Fruit fly (Drosophila melanogaster): ENCODE data around the gene CG14947.

CG14947 gene

DNA sequence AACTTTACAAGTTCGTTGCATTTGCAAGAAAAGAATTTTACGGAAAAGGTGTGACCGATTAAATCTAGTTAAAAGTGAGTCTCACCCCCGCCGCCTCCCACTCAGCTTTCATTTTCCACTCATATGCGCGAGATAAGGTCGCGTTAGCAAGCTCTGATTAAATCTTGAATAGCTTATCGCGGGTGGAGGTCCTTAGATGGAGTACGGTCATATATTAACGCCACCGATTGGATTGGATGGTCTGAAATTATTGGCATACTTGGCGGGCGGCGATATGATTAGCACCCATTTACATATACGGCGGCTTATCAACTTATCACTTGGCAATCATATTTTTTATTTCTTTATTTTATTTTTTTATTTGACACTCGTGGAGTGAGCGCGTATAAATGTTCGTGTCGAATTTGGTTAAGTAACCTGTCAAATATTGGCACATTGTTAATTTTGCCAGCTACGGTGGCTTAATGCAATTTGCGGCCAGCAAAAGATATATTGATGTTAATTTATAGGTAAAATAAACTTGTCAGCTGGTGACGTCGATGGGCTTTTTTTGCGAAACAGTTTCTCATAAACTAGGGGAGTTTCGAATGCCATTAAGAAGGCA lies 46.2 kb upstream of the CG14947 start:
- TF ChIP-seq vri (GFP tag; optimal IDR thresholded peaks at IDR 0.05) (peak; percentile 66), Ets21C (GFP tag; optimal IDR thresholded peaks at IDR 0.05) (no peak), svp (GFP tag) (peak; percentile 84)

DNA sequence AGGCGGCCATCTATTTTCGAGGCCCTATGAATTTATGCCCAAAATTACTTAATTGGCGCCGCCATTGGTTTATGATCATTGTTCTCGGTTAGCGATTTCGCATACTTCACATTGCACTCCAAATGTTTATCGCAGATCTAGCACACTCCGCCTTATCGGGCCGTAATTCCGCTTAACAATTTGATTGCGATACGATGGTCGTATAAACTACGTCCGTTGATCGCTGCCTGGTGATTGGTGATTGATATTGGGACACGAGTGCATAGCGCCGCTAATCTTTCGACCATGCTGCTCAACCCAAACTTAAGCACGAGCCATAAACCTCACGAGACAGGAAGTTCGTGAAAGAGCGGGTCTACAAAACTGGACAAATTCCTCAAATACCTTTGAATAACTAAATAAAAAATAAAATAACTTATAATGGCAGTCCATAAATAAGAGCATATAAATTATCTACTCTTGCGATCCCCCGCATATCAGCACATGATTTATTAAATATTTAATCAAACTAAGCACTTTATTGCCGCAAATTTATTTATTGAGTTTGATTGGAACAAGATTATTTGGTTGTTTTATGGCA lies 45.3 kb upstream of the CG14947 start:
- TF ChIP-seq vri (GFP tag; optimal IDR thresholded peaks at IDR 0.05) = peak; percentile 57
- no peak for TF ChIP-seq achi (GFP tag; optimal IDR thresholded peaks at IDR 0.05)
- TF ChIP-seq Hr39 (GFP tag; optimal IDR thresholded peaks at IDR 0.05) = no peak
- no peak for TF ChIP-seq CG3032 (tag; optimal IDR thresholded peaks at IDR 0.05)
- no peak for TF ChIP-seq CG32006 (GFP tag; optimal IDR thresholded peaks at IDR 0.05)
- TF ChIP-seq Gug (GFP tag; IDR thresholded peaks at IDR 0.05) = no peak
- no peak for TF ChIP-seq CG10669 (GFP tag; optimal IDR thresholded peaks at IDR 0.05)
- peak; percentile 25 for TF ChIP-seq svp (GFP tag)
- no peak for TF ChIP-seq lz (GFP tag; optimal IDR thresholded peaks at IDR 0.05)
- no peak for TF ChIP-seq eg (GFP tag; IDR thresholded peaks at IDR 0.05)
- TF ChIP-seq spab (GFP tag; optimal IDR thresholded peaks at IDR 0.05) = no peak
- TF ChIP-seq Met (GFP tag; optimal IDR thresholded peaks at IDR 0.05) = no peak
- TF ChIP-seq CG8319 (GFP tag; optimal IDR thresholded peaks at IDR 0.05) = no peak
- peak; percentile 2 for TF ChIP-seq Eip93F (GFP tag; optimal IDR thresholded peaks at IDR 0.05)

DNA sequence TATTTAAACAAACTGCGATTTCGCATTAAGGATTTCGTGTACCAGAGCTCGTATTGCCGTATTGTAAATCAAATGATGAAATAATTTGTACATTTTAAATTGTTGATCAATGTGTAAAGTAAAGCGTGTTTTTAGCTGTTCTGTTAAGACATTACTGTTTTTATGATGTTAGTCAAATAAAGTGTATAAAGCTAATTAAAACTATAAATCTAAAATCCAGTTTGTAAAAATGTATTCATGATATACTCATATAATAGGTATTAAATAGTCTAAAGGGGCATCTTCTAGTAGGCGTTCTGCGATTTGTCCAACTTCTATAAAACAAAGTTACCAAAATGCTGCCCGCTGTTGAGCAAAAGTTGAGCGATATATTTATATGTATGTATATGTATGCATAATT lies 42.0 kb upstream of the CG14947 start, which contains the start of gene CG18788:
Gene CG18788, plus strand, starts transcription at position 301 of the 400 bp plus-strand sequence.
- no peak for TF ChIP-seq Hr39 (GFP tag; optimal IDR thresholded peaks at IDR 0.05)

DNA sequence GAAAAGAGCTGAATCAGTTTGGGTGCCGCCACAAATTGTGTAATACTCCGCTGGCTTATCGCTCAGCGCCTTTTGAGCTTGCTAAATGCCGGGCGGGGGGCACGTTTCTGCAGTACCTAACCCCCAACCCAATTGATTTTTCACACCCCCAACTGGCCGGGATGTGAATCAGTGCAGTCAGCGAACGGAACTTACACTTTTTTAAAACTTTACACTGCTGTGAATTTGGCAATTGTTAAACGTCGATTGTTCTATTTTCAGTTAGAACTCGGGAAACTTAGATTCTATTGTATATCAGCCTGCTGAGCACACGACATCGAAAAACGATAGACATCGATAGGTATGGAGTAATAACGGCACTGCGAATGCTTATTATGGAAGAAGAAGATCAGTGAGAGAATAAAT lies 37.7 kb upstream of the CG14947 start, which contains the start of gene Tom70:
Gene Tom70, minus strand, starts transcription at position 335 of the 405 bp plus-strand sequence.
- TF ChIP-seq Sox15 (GFP tag; optimal IDR thresholded peaks at IDR 0.05) (no peak), vri (GFP tag; optimal IDR thresholded peaks at IDR 0.05) (peak; percentile 97), dsx (GFP tag; optimal IDR thresholded peaks at IDR 0.05; ENCODE audit: poor library complexity, severe bottlenecking) (peak; percentile 25)

DNA sequence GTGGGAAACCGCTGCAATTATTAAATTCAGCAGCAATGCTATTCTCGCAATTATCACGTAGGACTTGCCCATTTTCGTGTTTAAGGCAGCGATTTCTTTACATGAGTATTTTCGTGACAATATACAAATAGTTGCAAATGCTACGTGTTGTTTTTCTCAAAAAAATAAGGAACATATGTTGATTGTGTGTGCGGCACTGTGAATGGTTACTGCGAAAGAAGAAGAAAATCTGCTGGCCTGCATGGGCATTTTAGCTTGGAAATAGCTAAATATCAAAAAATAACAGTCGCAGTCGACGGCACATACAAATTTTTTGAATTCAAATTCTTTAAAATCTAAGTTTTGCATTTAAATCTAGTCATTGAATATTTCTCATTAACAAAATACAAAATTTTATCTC lies 35.4 kb upstream of the CG14947 start, which contains the start of gene CG6766:
Gene CG6766, minus strand, starts transcription at position 180 of the 400 bp plus-strand sequence.
- TF ChIP-seq topi (GFP tag; optimal IDR thresholded peaks at IDR 0.05) (no peak), Ets96B (tag; optimal IDR thresholded peaks at IDR 0.05) (no peak), dsx (GFP tag; optimal IDR thresholded peaks at IDR 0.05; ENCODE audit: poor library complexity, severe bottlenecking) (peak; percentile 8), svp (GFP tag) (no peak), fd85E (GFP tag; optimal IDR thresholded peaks at IDR 0.05) (no peak), net (GFP tag; optimal IDR thresholded peaks at IDR 0.05) (no peak), Hr38 (GFP tag; optimal IDR thresholded peaks at IDR 0.05) (no peak), vri (GFP tag; optimal IDR thresholded peaks at IDR 0.05) (peak; percentile 12), Eip78C (GFP tag) (peak; percentile 7), Sox102F (GFP tag; optimal IDR thresholded peaks at IDR 0.05) (no peak), cyc (GFP tag; optimal IDR thresholded peaks at IDR 0.05) (no peak)

DNA sequence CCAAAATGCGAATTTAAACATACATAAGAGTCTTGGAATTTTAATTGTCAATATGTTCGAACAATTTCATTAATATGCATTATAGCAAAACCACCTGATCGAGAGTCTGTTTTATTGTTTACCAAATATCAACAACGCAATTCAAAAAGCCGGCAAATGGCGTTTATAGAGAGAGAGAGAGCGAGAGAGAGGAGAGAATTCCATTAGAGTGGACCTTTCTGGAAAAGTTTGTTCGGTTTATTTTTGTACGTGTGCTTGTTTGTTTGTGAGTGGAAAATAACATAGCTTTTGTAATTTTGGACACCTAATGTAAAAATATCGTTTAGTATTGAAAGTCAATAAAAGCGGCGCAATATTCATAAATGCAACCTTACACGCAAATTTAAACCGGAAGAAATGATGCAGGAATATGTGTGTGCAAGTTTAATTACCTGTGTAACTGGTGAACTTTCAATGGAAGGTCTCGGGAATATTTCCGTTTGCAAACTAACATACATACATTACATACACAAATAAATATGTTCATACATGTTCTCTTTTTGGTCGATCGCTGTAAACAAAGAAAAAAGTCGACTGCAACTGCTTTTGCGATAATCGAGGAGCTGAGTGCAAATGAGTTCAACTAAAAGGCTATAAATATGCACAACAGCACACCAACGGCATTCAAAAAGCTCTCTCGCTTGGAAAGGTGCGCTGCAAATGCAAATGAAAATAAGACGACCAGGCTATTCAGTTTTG lies 31.1 kb upstream of the CG14947 start, which contains the start of gene CG6785:
Gene CG6785, minus strand, starts transcription at position 588 of the 738 bp plus-strand sequence.
- peak; percentile 81 for TF ChIP-seq OdsH (GFP tag; optimal IDR thresholded peaks at IDR 0.05)
- TF ChIP-seq vri (GFP tag; optimal IDR thresholded peaks at IDR 0.05) = peak; percentile 86
- peak; percentile 64 for TF ChIP-seq CG8319 (GFP tag; optimal IDR thresholded peaks at IDR 0.05)
- peak; percentile 71 for TF ChIP-seq CG31627 (GFP tag; optimal IDR thresholded peaks at IDR 0.05)
- TF ChIP-seq Met (GFP tag; optimal IDR thresholded peaks at IDR 0.05) = peak; percentile 86
- peak; percentile 26 for TF ChIP-seq Blimp-1 (GFP tag; optimal IDR thresholded peaks at IDR 0.05)
- TF ChIP-seq Hr4 (GFP tag; optimal IDR thresholded peaks at IDR 0.05) = peak; percentile 79
- peak; percentile 63 for TF ChIP-seq cyc (GFP tag; optimal IDR thresholded peaks at IDR 0.05)
- TF ChIP-seq Sox102F (GFP tag; optimal IDR thresholded peaks at IDR 0.05) = peak; percentile 88
- TF ChIP-seq CG34406 (GFP tag; optimal IDR thresholded peaks at IDR 0.05) = peak; percentile 81
- peak; percentile 74 for TF ChIP-seq CG11762 (GFP tag; optimal IDR thresholded peaks at IDR 0.05; ENCODE audit: insufficient read depth)
- TF ChIP-seq esn (GFP tag; optimal IDR thresholded peaks at IDR 0.05) = peak; percentile 89
- no peak for TF ChIP-seq pdm3 (GFP tag; optimal IDR thresholded peaks at IDR 0.05)
- TF ChIP-seq fkh (GFP tag; optimal IDR thresholded peaks at IDR 0.05) = peak; percentile 96
- peak; percentile 70 for TF ChIP-seq CG11294 (GFP tag; IDR thresholded peaks at IDR 0.05)
- peak; percentile 86 for TF ChIP-seq net (GFP tag; optimal IDR thresholded peaks at IDR 0.05)
- TF ChIP-seq CG1621 (tag; optimal IDR thresholded peaks at IDR 0.05) = peak; percentile 82
- TF ChIP-seq spab (GFP tag; optimal IDR thresholded peaks at IDR 0.05) = peak; percentile 60
- peak; percentile 52 for TF ChIP-seq CG3032 (tag; optimal IDR thresholded peaks at IDR 0.05)
- TF ChIP-seq lz (GFP tag; optimal IDR thresholded peaks at IDR 0.05) = peak; percentile 74
- TF ChIP-seq Smox (GFP tag; optimal IDR thresholded peaks at IDR 0.05) = no peak
- no peak for TF ChIP-seq Hr38 (GFP tag; optimal IDR thresholded peaks at IDR 0.05)
- peak; percentile 70 for TF ChIP-seq Hr39 (GFP tag; optimal IDR thresholded peaks at IDR 0.05)

Measured in whole organism, prepupa.